Fruit fly (Drosophila melanogaster) ovary, adult (tissue): ENCODE measurements around the gene Tom.

Experiments
- CG17801 ChIP-seq: fragments of 200-800 bp; optimal IDR thresholded peaks from 2 replicates; lab custom pipeline; 2019; ENCODE audit warnings: missing biosample characterization, mild to moderate bottlenecking, missing genetic modification characterization, moderate library complexity; ENCODE audit not compliant: partially characterized antibody

The Tom gene

dm6 chr3L:14969171-14969570 lies at the start of gene Tom:
Gene Tom, plus strand, starts transcription at chr3L:14969344.
- TF ChIP-seq CG17801 = no peak

- TF ChIP-seq CG17801 = no peak
Measured at dm6 chr3L:14925602-14926001, 43.5 kb upstream of the Tom start.

- no peak for TF ChIP-seq CG17801
Measured at dm6 chr3L:14942769-14943168, 26.4 kb upstream of the Tom start.

- no peak for TF ChIP-seq CG17801
Measured at dm6 chr3L:14944231-14944630, 24.9 kb upstream of the Tom start, which contains the start of gene CG13465. Gene CG13465, minus strand, starts transcription at chr3L:14944331.

- TF ChIP-seq CG17801 = no peak
Measured at dm6 chr3L:14945961-14946466, 23.1 kb upstream of the Tom start, which contains the start of gene BobA. Gene BobA, minus strand, starts transcription at chr3L:14946125.

- TF ChIP-seq CG17801 = no peak
Measured at dm6 chr3L:14949943-14950342, 19.2 kb upstream of the Tom start.

dm6 chr3L:14952858-14953669 lies 16.1 kb upstream of the Tom start:
- no peak for TF ChIP-seq CG17801

- TF ChIP-seq CG17801 = no peak
Measured at dm6 chr3L:14956288-14957032, 12.7 kb upstream of the Tom start.

dm6 chr3L:14957033-14957328 lies 12.2 kb upstream of the Tom start:
- TF ChIP-seq CG17801 = no peak

dm6 chr3L:14958613-14959327 lies 10.4 kb upstream of the Tom start:
- TF ChIP-seq CG17801 = no peak

dm6 chr3L:14960549-14960948 lies 8.6 kb upstream of the Tom start:
- no peak for TF ChIP-seq CG17801

- TF ChIP-seq CG17801 = no peak
Measured at dm6 chr3L:14961027-14961426, 8.1 kb upstream of the Tom start.

dm6 chr3L:14962729-14963128 lies 6.4 kb upstream of the Tom start:
- no peak for TF ChIP-seq CG17801

- TF ChIP-seq CG17801 = no peak
Measured at dm6 chr3L:14964862-14965261, 4.3 kb upstream of the Tom start.

dm6 chr3L:14966199-14966858 lies 2.8 kb upstream of the Tom start:
- TF ChIP-seq CG17801 = no peak

dm6 chr3L:14967691-14968538 lies 1.2 kb upstream of the Tom start:
- TF ChIP-seq CG17801 = no peak
